Worm (Caenorhabditis elegans) whole organism, L4 larva: ENCODE data around the gene C05E4.7.

ENCODE experiments used
- D1046.2 ChIP-seq: fragments of 200-800 bp; sonication (Bioruptor generic); IDR thresholded peaks from 2 replicates; pipeline ENCODE4 v1.3.6; 2022; ENCODE audit warnings: missing genetic modification characterization, missing compliant biosample characterization
- F10B5.3 ChIP-seq: sonication (generic microtip); optimal IDR thresholded peaks from 2 replicates; lab custom pipeline; 2016; ENCODE audit warnings: mild to moderate bottlenecking, missing genetic modification characterization, missing compliant biosample characterization
- F26F4.8 ChIP-seq: fragments of 200-800 bp; sonication (Bioruptor generic); conservative IDR thresholded peaks from 2 replicates; pipeline ENCODE4 v1.3.6; 2022; ENCODE audit warnings: missing genetic modification characterization, missing compliant biosample characterization
- F44E2.7 ChIP-seq: fragments of 200-800 bp; sonication (Bioruptor generic); IDR thresholded peaks from 2 replicates; pipeline ENCODE4 v2.1.2; 2022; ENCODE audit warnings: missing genetic modification characterization, missing compliant biosample characterization
- R02D3.7 ChIP-seq: fragments of 150-350 bp; sonication (generic microtip); optimal IDR thresholded peaks from 3 replicates; lab custom pipeline; 2014; ENCODE audit warnings: missing biosample characterization, missing genetic modification characterization
- T20F7.1 ChIP-seq: fragments of 200-800 bp; sonication (Bioruptor generic); optimal IDR thresholded peaks from 2 replicates; lab custom pipeline; 2018; ENCODE audit warnings: mild to moderate bottlenecking, missing genetic modification characterization, missing compliant biosample characterization
- Y105C5A.15 ChIP-seq: fragments of 200-800 bp; sonication (Bioruptor generic); IDR thresholded peaks from 2 replicates; pipeline ENCODE4 v1.3.6; 2022; ENCODE audit warnings: missing genetic modification characterization, missing compliant biosample characterization
- Y48G9A.11 ChIP-seq: fragments of 200-800 bp; sonication (Bioruptor generic); IDR thresholded peaks from 2 replicates; pipeline ENCODE4 v1.3.6; 2022; ENCODE audit warnings: missing genetic modification reagents, missing genetic modification characterization, missing compliant biosample characterization
- ZK546.5 ChIP-seq, 2 experiments: sonication (generic microtip); optimal IDR thresholded peaks; 2 replicates each; lab custom pipeline; 2017; ENCODE audit warnings: missing biosample characterization in 2 of 2, missing genetic modification characterization in 2 of 2
- arid-1 ChIP-seq: fragments of 200-800 bp; sonication (Bioruptor generic); conservative IDR thresholded peaks from 2 replicates; pipeline ENCODE4 v1.3.6; 2022; ENCODE audit warnings: missing genetic modification reagents, missing genetic modification characterization, missing compliant biosample characterization
- ceh-20 ChIP-seq: fragments of 200-800 bp; sonication (Bioruptor generic); IDR thresholded peaks from 2 replicates; pipeline ENCODE4 v1.3.6; 2022; ENCODE audit warnings: missing genetic modification reagents, missing genetic modification characterization, missing compliant biosample characterization
- ceh-28 ChIP-seq: fragments of 150-350 bp; optimal IDR thresholded peaks from 2 replicates; lab custom pipeline; 2014; ENCODE audit warnings: missing biosample characterization, missing genetic modification reagents, missing genetic modification characterization
- ceh-62 ChIP-seq: sonication (generic microtip); optimal IDR thresholded peaks from 2 replicates; lab custom pipeline; 2017; ENCODE audit warnings: missing biosample characterization, missing genetic modification characterization
- ceh-82 ChIP-seq: sonication (generic microtip); optimal IDR thresholded peaks from 2 replicates; lab custom pipeline; 2017; ENCODE audit warnings: missing biosample characterization, missing genetic modification characterization
- daf-16 ChIP-seq, 3 experiments: sonication (generic microtip); optimal IDR thresholded peaks; 2 replicates each; lab custom pipeline; 2016 to 2017; ENCODE audit warnings: missing genetic modification characterization in 3 of 3, missing genetic modification reagents in 3 of 3, mild to moderate bottlenecking in 2 of 3, missing compliant biosample characterization in 2 of 3, missing biosample characterization in 1 of 3, moderate library complexity in 1 of 3
- daf-8 ChIP-seq: fragments of 200-800 bp; sonication (Bioruptor generic); IDR thresholded peaks from 2 replicates; pipeline ENCODE4 v1.3.6; 2022; ENCODE audit warnings: missing genetic modification characterization, missing compliant biosample characterization
- dmd-6 ChIP-seq: fragments of 200-800 bp; sonication (Bioruptor generic); IDR thresholded peaks from 2 replicates; pipeline ENCODE4 v1.3.6; 2022; ENCODE audit warnings: missing genetic modification reagents, missing genetic modification characterization, missing compliant biosample characterization
- dpl-1 ChIP-seq: fragments of 150-350 bp; optimal IDR thresholded peaks from 2 replicates; lab custom pipeline; 2014; ENCODE audit warnings: missing biosample characterization, missing genetic modification reagents, missing genetic modification characterization
- duxl-1 ChIP-seq: sonication (generic microtip); optimal IDR thresholded peaks from 2 replicates; lab custom pipeline; 2016; ENCODE audit warnings: mild to moderate bottlenecking, missing genetic modification characterization, moderate library complexity, missing compliant biosample characterization; ENCODE audit not compliant: poor library complexity
- dve-1 ChIP-seq: sonication (generic microtip); optimal IDR thresholded peaks from 2 replicates; lab custom pipeline; 2017; ENCODE audit warnings: antibody characterized with exemption, mild to moderate bottlenecking, missing genetic modification characterization, missing compliant biosample characterization; ENCODE audit not compliant: insufficient read depth
- egl-43 ChIP-seq: fragments of 200-800 bp; sonication (Bioruptor generic); IDR thresholded peaks from 2 replicates; pipeline ENCODE4 v1.3.6; 2022; ENCODE audit warnings: missing genetic modification reagents, missing genetic modification characterization, missing compliant biosample characterization
- hmg-1.1 ChIP-seq: fragments of 200-800 bp; sonication (Bioruptor generic); IDR thresholded peaks from 2 replicates; pipeline ENCODE4 v1.3.6; 2022; ENCODE audit warnings: missing genetic modification reagents, missing genetic modification characterization, missing compliant biosample characterization
- jun-1 ChIP-seq: fragments of 150-350 bp; optimal IDR thresholded peaks from 2 replicates; lab custom pipeline; 2014; ENCODE audit warnings: missing biosample characterization, missing genetic modification reagents, missing genetic modification characterization
- lim-7 ChIP-seq: fragments of 200-800 bp; sonication (Bioruptor generic); IDR thresholded peaks from 2 replicates; pipeline ENCODE4 v1.3.6; 2022; ENCODE audit warnings: missing genetic modification characterization, missing compliant biosample characterization
- lin-38 ChIP-seq: fragments of 200-800 bp; sonication (Bioruptor generic); IDR thresholded peaks from 2 replicates; pipeline ENCODE4 v1.3.6; 2022; ENCODE audit warnings: missing genetic modification reagents, missing genetic modification characterization, missing compliant biosample characterization
- lin-39 ChIP-seq: fragments of 150-350 bp; optimal IDR thresholded peaks from 2 replicates; lab custom pipeline; 2014; ENCODE audit warnings: missing biosample characterization, missing genetic modification reagents, missing genetic modification characterization
- lir-3 ChIP-seq: sonication (generic microtip); optimal IDR thresholded peaks from 2 replicates; lab custom pipeline; 2016; ENCODE audit warnings: mild to moderate bottlenecking, missing genetic modification characterization, missing compliant biosample characterization
- madf-5 ChIP-seq, 2 experiments: fragments of 200-800 bp; sonication (Bioruptor generic); IDR thresholded peaks; 2 replicates each; pipeline ENCODE4 v1.3.6; 2022; ENCODE audit warnings: missing compliant biosample characterization in 2 of 2, missing genetic modification characterization in 2 of 2
- mxl-2 ChIP-seq: fragments of 200-800 bp; sonication (Bioruptor generic); conservative IDR thresholded peaks from 2 replicates; pipeline ENCODE4 v1.3.6; 2022; ENCODE audit warnings: missing genetic modification reagents, missing genetic modification characterization, missing compliant biosample characterization
- nhr-10 ChIP-seq: fragments of 150-350 bp; optimal IDR thresholded peaks from 2 replicates; lab custom pipeline; 2014; ENCODE audit warnings: missing biosample characterization, missing genetic modification characterization
- nhr-11 ChIP-seq: fragments of 150-350 bp; optimal IDR thresholded peaks from 2 replicates; lab custom pipeline; 2014; ENCODE audit warnings: missing biosample characterization, missing genetic modification characterization
- nhr-28 ChIP-seq: fragments of 150-350 bp; optimal IDR thresholded peaks from 2 replicates; lab custom pipeline; 2014; ENCODE audit warnings: missing biosample characterization, missing genetic modification characterization
- nhr-42 ChIP-seq: fragments of 200-800 bp; sonication (Bioruptor generic); IDR thresholded peaks from 2 replicates; pipeline ENCODE4 v1.3.6; 2022; ENCODE audit warnings: missing genetic modification characterization, missing compliant biosample characterization
- nhr-77 ChIP-seq: fragments of 150-350 bp; optimal IDR thresholded peaks from 2 replicates; lab custom pipeline; 2014; ENCODE audit warnings: missing biosample characterization, missing genetic modification characterization
- pha-4 ChIP-seq, 2 experiments: fragments of 150-350 bp in 1 of 2; fragments of 200-800 bp in 1 of 2; sonication (Bioruptor generic) in 1 of 2; IDR thresholded peaks in 1 of 2; optimal IDR thresholded peaks in 1 of 2; 2 replicates each; pipeline versions ENCODE4 v1.3.6 to Lab custom; 2014 to 2022; ENCODE audit warnings: missing genetic modification characterization in 2 of 2, missing genetic modification reagents in 2 of 2, missing biosample characterization in 1 of 2, missing compliant biosample characterization in 1 of 2
- php-3 ChIP-seq: fragments of 200-800 bp; sonication (Bioruptor generic); IDR thresholded peaks from 2 replicates; pipeline ENCODE4 v1.3.6; 2022; ENCODE audit warnings: missing genetic modification reagents, missing genetic modification characterization, missing compliant biosample characterization
- rbr-2 ChIP-seq: sonication (generic microtip); optimal IDR thresholded peaks from 2 replicates; lab custom pipeline; 2016; ENCODE audit warnings: missing genotype, missing genetic modification characterization, missing compliant biosample characterization
- sdz-12 ChIP-seq: fragments of 200-800 bp; sonication (Bioruptor generic); optimal IDR thresholded peaks from 2 replicates; lab custom pipeline; 2018; ENCODE audit warnings: mild to moderate bottlenecking, missing genetic modification characterization, missing compliant biosample characterization
- snpc-1.2 ChIP-seq: fragments of 200-800 bp; sonication (Bioruptor generic); IDR thresholded peaks from 2 replicates; pipeline ENCODE4 v1.3.6; 2022; ENCODE audit warnings: missing genetic modification reagents, missing genetic modification characterization, missing compliant biosample characterization
- snpc-4 ChIP-seq: fragments of 150-350 bp; optimal IDR thresholded peaks from 2 replicates; lab custom pipeline; 2014; ENCODE audit warnings: missing biosample characterization, missing genetic modification characterization
- spr-3 ChIP-seq: fragments of 200-800 bp; sonication (Bioruptor generic); optimal IDR thresholded peaks from 2 replicates; lab custom pipeline; 2018; ENCODE audit warnings: mild to moderate bottlenecking, missing genetic modification characterization, missing compliant biosample characterization
- unc-39 ChIP-seq: sonication (generic microtip); optimal IDR thresholded peaks from 2 replicates; lab custom pipeline; 2017; ENCODE audit warnings: missing biosample characterization, missing genetic modification characterization
- vab-7 ChIP-seq: fragments of 200-800 bp; sonication (Bioruptor generic); IDR thresholded peaks from 2 replicates; pipeline ENCODE4 v1.3.6; 2022; ENCODE audit warnings: missing genetic modification reagents, missing genetic modification characterization, missing compliant biosample characterization
- zip-11 ChIP-seq: fragments of 200-800 bp; sonication (Bioruptor generic); IDR thresholded peaks from 2 replicates; pipeline ENCODE4 v1.3.6; 2022; ENCODE audit warnings: missing genetic modification characterization, missing compliant biosample characterization
- zip-2 ChIP-seq: fragments of 150-350 bp; optimal IDR thresholded peaks from 2 replicates; lab custom pipeline; 2014; ENCODE audit warnings: missing biosample characterization, missing genetic modification characterization
- ztf-7 ChIP-seq: fragments of 150-350 bp; optimal IDR thresholded peaks from 2 replicates; lab custom pipeline; 2014; ENCODE audit warnings: missing biosample characterization, missing genetic modification characterization

The C05E4.7 gene

DNA sequence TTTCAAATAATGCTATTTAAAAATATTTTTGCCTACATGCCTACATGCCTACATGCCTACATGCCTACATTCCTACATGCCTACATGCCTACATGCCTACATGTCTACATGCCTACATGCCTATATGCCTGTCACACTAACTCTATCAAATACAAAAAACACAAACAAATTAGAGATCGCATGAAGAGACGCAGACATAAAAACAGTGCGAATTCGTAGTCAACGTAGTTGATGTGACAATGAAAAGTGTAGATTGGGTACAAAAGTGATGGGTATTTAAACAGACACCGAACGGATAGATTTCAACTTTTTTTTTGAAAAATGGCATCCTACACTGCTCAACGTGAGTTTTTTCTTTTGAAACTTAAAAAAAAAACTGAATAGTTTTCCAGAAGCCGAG, 35.4 kb downstream of the C05E4.7 start, which contains the start of gene R09E12.9:
R09E12.9 (plus strand) TSS at position 316 of the 400 bp plus-strand sequence.
- peak; percentile 100 for TF ChIP-seq nhr-77 (tag; lab: Kevin White, UChicago)
- TF ChIP-seq lim-7 (GFP tag; lab: Robert Waterston, UW), result no peak
- no peak for TF ChIP-seq mxl-2
- no peak for TF ChIP-seq F44E2.7 (GFP tag; lab: Robert Waterston, UW)
- no peak for TF ChIP-seq unc-39 (tag; lab: Kevin White, UChicago)
- TF ChIP-seq sdz-12 (GFP tag; lab: Kevin White, UChicago), result no peak
- TF ChIP-seq php-3 (GFP tag; lab: Robert Waterston, UW), result no peak
- no peak for TF ChIP-seq F10B5.3 (tag; lab: Kevin White, UChicago)
- TF ChIP-seq D1046.2 (GFP tag; lab: Robert Waterston, UW), result no peak
- TF ChIP-seq arid-1 (GFP tag; lab: Robert Waterston, UW), result no peak
- peak; percentile 20 for TF ChIP-seq duxl-1
- TF ChIP-seq Y48G9A.11 (GFP tag; lab: Robert Waterston, UW), result no peak
- no peak for TF ChIP-seq daf-8 (GFP tag; lab: Robert Waterston, UW)
- no peak for TF ChIP-seq nhr-11 (tag; lab: Kevin White, UChicago)
- TF ChIP-seq nhr-28, result peak; percentile 100
- TF ChIP-seq rbr-2, result no peak
- TF ChIP-seq daf-16 (GFP tag; optimal IDR thresholded peaks at IDR 0.05; lab: Kevin White, UChicago), result no peak
- TF ChIP-seq daf-16 (tag; optimal IDR thresholded peaks at IDR 0.05; lab: Kevin White, UChicago), result no peak
- peak; percentile 95 for TF ChIP-seq nhr-42
- no peak for TF ChIP-seq jun-1 (tag; lab: Kevin White, UChicago)
- no peak for TF ChIP-seq snpc-4 (tag; lab: Kevin White, UChicago)
- TF ChIP-seq ceh-62 (tag; lab: Kevin White, UChicago), result no peak
- no peak for TF ChIP-seq spr-3 (GFP tag; lab: Kevin White, UChicago)
- no peak for TF ChIP-seq nhr-10 (tag; lab: Kevin White, UChicago)
- TF ChIP-seq T20F7.1 (GFP tag; lab: Kevin White, UChicago), result no peak
- no peak for TF ChIP-seq snpc-1.2 (GFP tag; lab: Robert Waterston, UW)
- TF ChIP-seq zip-11 (GFP tag; lab: Robert Waterston, UW), result no peak
- no peak for TF ChIP-seq pha-4 (GFP tag; IDR thresholded peaks at IDR 0.05; lab: Robert Waterston, UW)
- no peak for TF ChIP-seq pha-4 (tag; optimal IDR thresholded peaks at IDR 0.05; lab: Kevin White, UChicago)
- TF ChIP-seq ZK546.5 (tag; optimal IDR thresholded peaks at IDR 0.05; lab: Kevin White, UChicago), result no peak
- no peak for TF ChIP-seq zip-2
- TF ChIP-seq R02D3.7 (tag; lab: Kevin White, UChicago), result no peak
- TF ChIP-seq lir-3 (tag; lab: Kevin White, UChicago), result no peak
- TF ChIP-seq ceh-82 (tag; lab: Kevin White, UChicago), result no peak
- no peak for TF ChIP-seq vab-7
- no peak for TF ChIP-seq ceh-20 (GFP tag; lab: Robert Waterston, UW)
- peak; percentile 3 for TF ChIP-seq dpl-1 (GFP tag; lab: Kevin White, UChicago)

DNA sequence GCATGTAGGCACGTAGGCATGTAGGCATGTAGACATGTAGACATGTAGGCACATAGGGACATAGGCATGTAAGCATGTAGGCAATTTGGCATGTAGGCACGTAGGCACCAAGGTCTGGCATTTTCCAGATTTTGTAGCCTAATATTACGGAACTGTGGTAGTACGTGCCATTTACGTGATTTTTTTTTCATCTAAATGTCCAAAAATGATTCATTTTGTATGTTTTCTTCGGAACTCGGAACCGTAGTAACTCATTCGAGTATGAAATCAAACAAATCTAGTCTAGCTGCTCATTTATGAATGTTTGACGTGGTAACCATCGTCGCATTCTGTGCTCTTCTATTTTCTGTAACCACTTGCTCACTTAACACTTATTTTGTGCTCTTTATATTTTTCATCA, 36.4 kb downstream of the C05E4.7 start, which contains the start of gene srbc-59:
srbc-59 (plus strand) TSS at position 301 of the 400 bp plus-strand sequence.
- no peak for TF ChIP-seq lin-38
- TF ChIP-seq egl-43 (GFP tag; lab: Robert Waterston, UW), result no peak
- TF ChIP-seq hmg-1.1, result no peak
- TF ChIP-seq lin-39 (tag; lab: Kevin White, UChicago), result no peak

DNA sequence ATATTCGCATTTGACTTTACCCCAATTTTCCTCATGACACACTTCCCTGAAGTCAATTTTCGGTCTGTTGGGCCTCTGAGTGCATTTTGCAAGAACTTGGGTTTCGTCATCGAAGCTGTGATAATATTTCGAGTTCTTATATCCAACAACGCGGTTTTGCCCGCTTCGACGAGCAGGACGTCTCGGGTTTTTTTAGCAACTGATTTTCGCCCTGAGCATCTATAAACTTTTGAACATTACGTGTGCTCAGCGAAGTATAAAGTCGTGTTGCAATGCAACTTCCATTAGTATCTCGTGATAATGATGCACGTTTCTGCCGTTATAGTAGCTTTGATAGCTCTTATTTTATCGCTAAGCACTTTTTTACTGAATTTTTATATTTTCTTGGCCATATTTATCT, 38.1 kb downstream of the C05E4.7 start, which contains the start of gene srbc-60:
srbc-60 (plus strand) TSS at position 301 of the 400 bp plus-strand sequence.
- TF ChIP-seq ceh-28 (tag; lab: Kevin White, UChicago) (no peak), dmd-6 (GFP tag; lab: Robert Waterston, UW) (no peak), unc-39 (tag; lab: Kevin White, UChicago) (no peak), arid-1 (GFP tag; lab: Robert Waterston, UW) (no peak), dve-1 (tag; lab: Kevin White, UChicago) (no peak), ztf-7 (tag; lab: Kevin White, UChicago) (no peak), Y105C5A.15 (GFP tag; lab: Robert Waterston, UW) (no peak), mxl-2 (no peak), ceh-20 (GFP tag; lab: Robert Waterston, UW) (no peak), madf-5 (GFP tag; IDR thresholded peaks at IDR 0.05; lab: Robert Waterston, UW) (no peak), nhr-28 (no peak), F26F4.8 (GFP tag; lab: Robert Waterston, UW) (no peak), nhr-77 (tag; lab: Kevin White, UChicago) (no peak)
